Fruit fly (Drosophila melanogaster): ENCODE data around the gene cmb.

DNA sequence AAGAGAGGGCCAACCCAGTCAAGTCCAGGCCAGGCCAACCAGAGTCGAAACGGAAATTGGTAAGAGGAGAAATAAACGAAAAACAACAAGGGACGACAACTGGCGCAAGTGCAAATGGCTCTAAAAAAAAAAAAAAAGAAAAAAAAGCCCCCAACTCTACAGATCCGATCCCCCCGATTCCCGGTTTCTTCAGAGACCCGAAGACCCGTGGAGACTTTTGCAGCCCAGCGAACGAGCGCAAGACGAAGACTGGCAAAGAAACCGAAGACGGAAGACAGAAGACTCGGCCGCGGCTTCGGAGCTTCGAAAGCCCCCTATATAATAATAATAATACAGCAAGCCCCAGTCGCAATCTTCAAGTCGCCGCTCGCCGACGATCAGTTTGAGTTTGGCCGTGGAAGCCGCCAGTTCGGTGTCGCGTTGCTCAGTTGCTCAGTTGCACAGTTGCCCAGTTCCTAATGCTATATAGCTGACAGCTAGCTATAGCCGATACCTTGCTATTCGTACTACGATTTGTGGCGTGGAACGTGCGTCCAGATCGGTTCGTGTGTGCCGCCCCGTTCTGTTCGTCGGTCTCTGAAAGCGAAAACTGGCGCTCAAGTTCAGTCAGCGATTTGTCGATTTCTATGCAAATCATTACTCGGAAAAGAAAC is 52.1 kb downstream of the cmb start:
- TF ChIP-seq h (optimal IDR thresholded peaks at IDR 0.05) (no peak), ttk (optimal IDR thresholded peaks at IDR 0.05) (no peak), Myc (optimal IDR thresholded peaks at IDR 0.05) (no peak), insv (optimal IDR thresholded peaks at IDR 0.05) (no peak), psq (optimal IDR thresholded peaks at IDR 0.05) (no peak), Sin3A (optimal IDR thresholded peaks at IDR 0.05) (no peak)

Measured in Kc167 (cell line).